Fruit fly (Drosophila melanogaster): ENCODE data around the gene CG14106.

The CG14106 gene

DNA sequence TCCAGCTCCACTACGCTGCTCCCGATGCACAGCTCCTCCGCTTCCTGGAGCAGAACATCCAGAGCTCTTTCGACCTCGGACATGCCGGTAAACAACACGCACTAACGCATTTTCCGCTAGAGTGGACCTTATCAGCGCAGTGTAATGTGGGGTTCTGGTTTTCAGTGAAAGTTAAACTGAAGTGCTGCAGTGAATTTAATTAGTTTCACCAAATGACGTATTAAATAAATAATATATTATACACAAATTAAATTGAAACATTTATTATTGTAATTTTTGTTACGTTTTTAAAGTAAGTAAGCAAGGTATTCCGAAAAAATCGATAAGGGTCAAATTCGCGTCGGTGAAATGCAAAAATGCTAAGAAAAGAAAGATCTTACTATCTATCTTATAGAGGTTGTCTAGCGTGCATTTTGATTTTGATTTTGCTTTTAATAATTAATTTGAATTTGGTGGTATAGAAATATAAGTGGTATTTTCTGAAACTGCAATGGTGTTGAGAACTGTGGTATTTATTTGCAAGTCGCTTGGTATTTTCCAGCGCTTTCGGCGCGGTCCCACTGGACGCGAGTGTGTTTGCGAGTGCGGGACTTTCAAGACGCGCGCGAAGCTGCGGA, 24.8 kb upstream of the CG14106 start, which contains the start of the genes JMJD7 and CG10738 (continued):
- TF ChIP-seq Atf-2 (GFP tag; optimal IDR thresholded peaks at IDR 0.05), result no peak
- peak; percentile 54 for TF ChIP-seq CG8924 (tag; optimal IDR thresholded peaks at IDR 0.05)
- no peak for TF ChIP-seq Hr3 (GFP tag; optimal IDR thresholded peaks at IDR 0.05)
- no peak for TF ChIP-seq CG17612 (GFP tag; IDR thresholded peaks at IDR 0.05)
- TF ChIP-seq h (optimal IDR thresholded peaks at IDR 0.05), result no peak
- TF ChIP-seq CG17186 (GFP tag; optimal IDR thresholded peaks at IDR 0.05), result no peak

DNA sequence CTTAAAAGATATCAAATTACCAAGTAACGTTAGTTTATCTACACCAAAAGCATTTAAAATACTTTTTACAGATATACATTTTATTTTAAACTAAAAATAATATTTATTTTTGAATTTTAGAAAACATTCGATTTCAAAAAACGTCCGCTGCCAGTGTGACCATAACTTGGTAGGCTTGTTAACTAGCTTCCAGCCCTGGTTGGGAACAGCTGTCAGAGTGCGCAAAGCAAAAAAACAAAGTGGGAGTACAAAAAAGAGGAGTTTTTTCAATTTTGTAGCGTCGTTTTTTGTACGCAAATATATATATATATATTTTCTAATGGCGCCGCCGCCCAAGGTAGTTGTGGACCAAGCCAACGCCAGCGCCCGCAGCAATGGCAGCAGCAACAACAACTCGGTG, 16.9 kb upstream of the CG14106 start, which contains the start of gene cmb:
cmb (plus strand) TSS at position 195 of the 400 bp plus-strand sequence.
- TF ChIP-seq crc (GFP tag; optimal IDR thresholded peaks at IDR 0.05) (no peak), Deaf1 (tag; optimal IDR thresholded peaks at IDR 0.05) (no peak), Ptx1 (GFP tag; IDR thresholded peaks at IDR 0.05) (no peak), sna (GFP tag; IDR thresholded peaks at IDR 0.05; ENCODE audit: partially characterized antibody) (no peak), CG9727 (GFP tag; optimal IDR thresholded peaks at IDR 0.05) (no peak), CG17385 (GFP tag; optimal IDR thresholded peaks at IDR 0.05) (no peak), sqz (GFP tag; optimal IDR thresholded peaks at IDR 0.05) (peak; percentile 88), hbn (GFP tag; IDR thresholded peaks at IDR 0.05; ENCODE audit: partially characterized antibody) (no peak), YL-1 (GFP tag; optimal IDR thresholded peaks at IDR 0.05) (peak; percentile 53), sr (GFP tag; IDR thresholded peaks at IDR 0.05) (no peak), Oaz (GFP tag; IDR thresholded peaks at IDR 0.05) (no peak), CoRest (tag; optimal IDR thresholded peaks at IDR 0.05) (peak; percentile 18), twi (tag; optimal IDR thresholded peaks at IDR 0.05) (no peak), bigmax (GFP tag; optimal IDR thresholded peaks at IDR 0.05) (no peak), ind (GFP tag; optimal IDR thresholded peaks at IDR 0.05) (no peak), sob (GFP tag; IDR thresholded peaks at IDR 0.05) (no peak), Antp (GFP tag; optimal IDR thresholded peaks at IDR 0.05) (no peak), CG7357 (GFP tag; IDR thresholded peaks at IDR 0.05) (no peak), stwl (tag; optimal IDR thresholded peaks at IDR 0.05) (peak; percentile 89), Scr (GFP tag; IDR thresholded peaks at IDR 0.05; ENCODE audit: partially characterized antibody) (0 out of 2 replicates have a peak, but pooled peaks have one; percentile 16), gcm (GFP tag; optimal IDR thresholded peaks at IDR 0.05) (no peak), Fer2 (tag; optimal IDR thresholded peaks at IDR 0.05) (no peak), bsh (GFP tag; optimal IDR thresholded peaks at IDR 0.05) (peak in 1 of 2 experiments; percentile 95), CG4404 (GFP tag; IDR thresholded peaks at IDR 0.05) (no peak), Myb (GFP tag; optimal IDR thresholded peaks at IDR 0.05) (peak; percentile 35), Bteb2 (GFP tag; optimal IDR thresholded peaks at IDR 0.05) (no peak), CG2116 (GFP tag; optimal IDR thresholded peaks at IDR 0.05) (peak; percentile 18), gfzf (GFP tag; optimal IDR thresholded peaks at IDR 0.05) (peak; percentile 55), CG11456 (GFP tag; IDR thresholded peaks at IDR 0.05) (no peak), Lim3 (GFP tag; IDR thresholded peaks at IDR 0.05) (no peak), CG3838 (GFP tag; optimal IDR thresholded peaks at IDR 0.05) (no peak), Stat92E (GFP tag; optimal IDR thresholded peaks at IDR 0.05) (no peak), Dp (GFP tag; optimal IDR thresholded peaks at IDR 0.05) (peak; percentile 75), Dref (GFP tag; IDR thresholded peaks at IDR 0.05) (0 out of 2 replicates have a peak, but pooled peaks have one; percentile 22), CG4820 (GFP tag; optimal IDR thresholded peaks at IDR 0.05) (no peak), CG8089 (GFP tag; optimal IDR thresholded peaks at IDR 0.05) (no peak), phol (tag; optimal IDR thresholded peaks at IDR 0.05) (peak; percentile 27), chif (GFP tag; optimal IDR thresholded peaks at IDR 0.05) (no peak), lmd (GFP tag; IDR thresholded peaks at IDR 0.05) (no peak), CG3281 (GFP tag; optimal IDR thresholded peaks at IDR 0.05) (peak; percentile 52), onecut (GFP tag; IDR thresholded peaks at IDR 0.05) (no peak), Lhr (GFP tag; optimal IDR thresholded peaks at IDR 0.05) (peak; percentile 17), BEAF-32 (GFP tag; optimal IDR thresholded peaks at IDR 0.05) (peak; percentile 15)
